Worm (Caenorhabditis elegans): ENCODE data around the gene fbxa-52.
"Not testable (repeated sequence)": the region's sequence is repeated elsewhere in the genome, so short reads cannot be mapped to it uniquely, and the experiment has no call there.

The fbxa-52 gene

ce11 chrX:1687079-1687478 is 25.4 kb downstream of the fbxa-52 start, which contains the start of gene C36C9.11:
Gene C36C9.11, plus strand, starts transcription at chrX:1687379.
- not testable (repeated sequence) for TF ChIP-seq ceh-13 (GFP tag; optimal IDR thresholded peaks at IDR 0.05); scrt-1 (GFP tag; IDR thresholded peaks at IDR 0.05); pes-1 (GFP tag; IDR thresholded peaks at IDR 0.05)

- TF ChIP-seq ets-7 (tag; optimal IDR thresholded peaks at IDR 0.05) (no peak), tra-4 (tag; optimal IDR thresholded peaks at IDR 0.05) (no peak), hmbx-1 (tag; optimal IDR thresholded peaks at IDR 0.05) (no peak), ama-1 (optimal IDR thresholded peaks at IDR 0.05) (no peak), hnd-1 (tag; optimal IDR thresholded peaks at IDR 0.05) (no peak)
Observed at ce11 chrX:1682558-1682957, 29.9 kb downstream of the fbxa-52 start, which contains the start of gene meg-4. Gene meg-4, plus strand, starts transcription at chrX:1682954.

- TF ChIP-seq F13C5.2 (tag; optimal IDR thresholded peaks at IDR 0.05) = no peak
- TF ChIP-seq ceh-36 (tag; optimal IDR thresholded peaks at IDR 0.05) = no peak
- no peak for TF ChIP-seq flt-1 (GFP tag; IDR thresholded peaks at IDR 0.05)
- no peak for TF ChIP-seq hmg-4 (GFP tag; optimal IDR thresholded peaks at IDR 0.05)
- no peak for TF ChIP-seq ets-7 (tag; optimal IDR thresholded peaks at IDR 0.05)
- TF ChIP-seq scrt-1 (GFP tag; IDR thresholded peaks at IDR 0.05) = no peak
- no peak for TF ChIP-seq tbx-11 (GFP tag; IDR thresholded peaks at IDR 0.05)
- TF ChIP-seq sea-1 (GFP tag; conservative IDR thresholded peaks at IDR 0.05) = no peak
- no peak for TF ChIP-seq hmbx-1 (tag; optimal IDR thresholded peaks at IDR 0.05)
- no peak for TF ChIP-seq aly-1 (tag; optimal IDR thresholded peaks at IDR 0.05)
- TF ChIP-seq tbx-37 (GFP tag; conservative IDR thresholded peaks at IDR 0.05) = no peak
Observed at ce11 chrX:1678021-1678420, 34.4 kb downstream of the fbxa-52 start, which contains the start of gene fbxa-170. Gene fbxa-170, minus strand, starts transcription at chrX:1678121.

ce11 chrX:1675879-1676278 is 36.6 kb downstream of the fbxa-52 start:
- TF ChIP-seq ets-7 (tag; optimal IDR thresholded peaks at IDR 0.05) (no peak), ama-1 (optimal IDR thresholded peaks at IDR 0.05) (no peak), aly-1 (tag; optimal IDR thresholded peaks at IDR 0.05) (no peak)

- TF ChIP-seq hnd-1 (tag; optimal IDR thresholded peaks at IDR 0.05) (no peak), flt-1 (GFP tag; IDR thresholded peaks at IDR 0.05) (no peak), tbx-11 (GFP tag; IDR thresholded peaks at IDR 0.05) (no peak), sea-1 (GFP tag; conservative IDR thresholded peaks at IDR 0.05) (no peak), ceh-13 (GFP tag; optimal IDR thresholded peaks at IDR 0.05) (no peak), scrt-1 (GFP tag; IDR thresholded peaks at IDR 0.05) (no peak), pes-1 (GFP tag; IDR thresholded peaks at IDR 0.05) (no peak), B0310.2 (tag; optimal IDR thresholded peaks at IDR 0.05) (no peak), hmbx-1 (tag; optimal IDR thresholded peaks at IDR 0.05) (no peak)
Observed at ce11 chrX:1674056-1674455, 38.4 kb downstream of the fbxa-52 start, which contains the start of gene tbx-31. Gene tbx-31, minus strand, starts transcription at chrX:1674156.

- TF ChIP-seq ets-7 (tag; optimal IDR thresholded peaks at IDR 0.05) (no peak), hmg-4 (GFP tag; optimal IDR thresholded peaks at IDR 0.05) (no peak), scrt-1 (GFP tag; IDR thresholded peaks at IDR 0.05) (no peak), sea-1 (GFP tag; conservative IDR thresholded peaks at IDR 0.05) (no peak), hmbx-1 (tag; optimal IDR thresholded peaks at IDR 0.05) (no peak), B0310.2 (tag; optimal IDR thresholded peaks at IDR 0.05) (no peak), tbx-11 (GFP tag; IDR thresholded peaks at IDR 0.05) (no peak), tra-4 (tag; optimal IDR thresholded peaks at IDR 0.05) (no peak), pes-1 (GFP tag; IDR thresholded peaks at IDR 0.05) (no peak), F13C5.2 (tag; optimal IDR thresholded peaks at IDR 0.05) (no peak), tbx-37 (GFP tag; conservative IDR thresholded peaks at IDR 0.05) (no peak), ama-1 (optimal IDR thresholded peaks at IDR 0.05) (no peak), ceh-36 (tag; optimal IDR thresholded peaks at IDR 0.05) (no peak)
Observed at ce11 chrX:1668748-1669147, 43.7 kb downstream of the fbxa-52 start, which contains the start of gene R09H3.3. Gene R09H3.3, minus strand, starts transcription at chrX:1668848.

- TF ChIP-seq tbx-11 (GFP tag; IDR thresholded peaks at IDR 0.05) (no peak), flt-1 (GFP tag; IDR thresholded peaks at IDR 0.05) (no peak), ceh-13 (GFP tag; optimal IDR thresholded peaks at IDR 0.05) (no peak), ets-7 (tag; optimal IDR thresholded peaks at IDR 0.05) (no peak)
Observed at ce11 chrX:1667056-1667455, 45.4 kb downstream of the fbxa-52 start.

- TF ChIP-seq scrt-1 (GFP tag; IDR thresholded peaks at IDR 0.05) (no peak), ets-7 (tag; optimal IDR thresholded peaks at IDR 0.05) (no peak), ceh-36 (tag; optimal IDR thresholded peaks at IDR 0.05) (no peak), tbx-11 (GFP tag; IDR thresholded peaks at IDR 0.05) (no peak), pes-1 (GFP tag; IDR thresholded peaks at IDR 0.05) (no peak), sea-1 (GFP tag; conservative IDR thresholded peaks at IDR 0.05) (no peak), tbx-37 (GFP tag; conservative IDR thresholded peaks at IDR 0.05) (no peak), tra-4 (tag; optimal IDR thresholded peaks at IDR 0.05) (no peak), hmg-4 (GFP tag; optimal IDR thresholded peaks at IDR 0.05) (no peak), ama-1 (optimal IDR thresholded peaks at IDR 0.05) (no peak), hnd-1 (tag; optimal IDR thresholded peaks at IDR 0.05) (no peak), ceh-13 (GFP tag; optimal IDR thresholded peaks at IDR 0.05) (no peak), flt-1 (GFP tag; IDR thresholded peaks at IDR 0.05) (no peak), B0310.2 (tag; optimal IDR thresholded peaks at IDR 0.05) (no peak), aly-1 (tag; optimal IDR thresholded peaks at IDR 0.05) (no peak), hmbx-1 (tag; optimal IDR thresholded peaks at IDR 0.05) (no peak), F13C5.2 (tag; optimal IDR thresholded peaks at IDR 0.05) (no peak)
Observed at ce11 chrX:1664925-1665324, 47.5 kb downstream of the fbxa-52 start, which contains the start of gene R09H3.2. Gene R09H3.2, minus strand, starts transcription at chrX:1665025.
